Fruit fly (Drosophila melanogaster) whole organism, embryonic: ENCODE data around the gene CG34282.

ENCODE experiments used
- C15 ChIP-seq: fragments of 200-800 bp; sonication (Bioruptor generic); IDR thresholded peaks from 3 replicates; pipeline ENCODE4 v1.3.6; 2022; ENCODE audit warnings: missing biosample characterization, missing genetic modification characterization
- CG10321 ChIP-seq: fragments of 200-800 bp; sonication (Bioruptor generic); IDR thresholded peaks from 2 replicates; pipeline ENCODE4 v1.3.6; 2022; ENCODE audit warnings: missing biosample characterization, missing genetic modification characterization
- CG12155 ChIP-seq: fragments of 200-800 bp; sonication (Bioruptor generic); optimal IDR thresholded peaks from 3 replicates; lab custom pipeline; 2016; ENCODE audit warnings: missing biosample characterization, missing genetic modification characterization
- CG13123 ChIP-seq: fragments of 200-800 bp; sonication (Bioruptor generic); optimal IDR thresholded peaks from 2 replicates; lab custom pipeline; 2016; ENCODE audit warnings: missing biosample characterization, missing genetic modification characterization
- CG13775 ChIP-seq: fragments of 200-800 bp; sonication (Bioruptor generic); optimal IDR thresholded peaks from 3 replicates; lab custom pipeline; 2017; ENCODE audit warnings: missing biosample characterization, mild to moderate bottlenecking, missing genetic modification characterization
- CG13894 ChIP-seq: fragments of 200-800 bp; sonication (Bioruptor generic); optimal IDR thresholded peaks from 3 replicates; lab custom pipeline; 2018; ENCODE audit warnings: missing biosample characterization, mild to moderate bottlenecking, missing genetic modification characterization, moderate library complexity
- CG14014 ChIP-seq: fragments of 200-800 bp; sonication (Bioruptor generic); IDR thresholded peaks from 2 replicates; pipeline ENCODE4 v1.3.6; 2022; ENCODE audit warnings: missing biosample characterization, missing genetic modification characterization
- CG15479 ChIP-seq: fragments of 200-800 bp; sonication (Bioruptor generic); optimal IDR thresholded peaks from 3 replicates; lab custom pipeline; 2019; ENCODE audit warnings: missing biosample characterization, mild to moderate bottlenecking, missing genetic modification characterization, moderate library complexity
- CG1602 ChIP-seq: fragments of 200-800 bp; sonication (Bioruptor generic); optimal IDR thresholded peaks from 3 replicates; lab custom pipeline; 2016; ENCODE audit warnings: missing biosample characterization, missing genetic modification characterization
- CG18599 ChIP-seq: fragments of 200-800 bp; sonication (Bioruptor generic); optimal IDR thresholded peaks from 3 replicates; lab custom pipeline; 2017; ENCODE audit warnings: missing biosample characterization, missing genetic modification characterization, mild to moderate bottlenecking, moderate library complexity, missing genetic modification reagents
- CG3065 ChIP-seq: fragments of 200-800 bp; sonication (Bioruptor generic); optimal IDR thresholded peaks from 2 replicates; lab custom pipeline; 2016; ENCODE audit warnings: missing biosample characterization, missing genetic modification characterization
- CG32767 ChIP-seq: fragments of 200-800 bp; sonication (Bioruptor generic); IDR thresholded peaks from 2 replicates; pipeline ENCODE4 v1.3.6; 2022; ENCODE audit warnings: missing biosample characterization, missing genetic modification characterization
- CG3995 ChIP-seq: fragments of 200-800 bp; sonication (Bioruptor generic); optimal IDR thresholded peaks from 3 replicates; lab custom pipeline; 2016; ENCODE audit warnings: missing biosample characterization, missing genetic modification characterization
- CG4730 ChIP-seq: fragments of 200-800 bp; sonication (Bioruptor generic); IDR thresholded peaks from 2 replicates; pipeline ENCODE4 v1.3.6; 2022; ENCODE audit warnings: missing biosample characterization, missing genetic modification characterization
- CG4854 ChIP-seq: fragments of 200-800 bp; sonication (Bioruptor generic); optimal IDR thresholded peaks from 2 replicates; lab custom pipeline; 2016; ENCODE audit warnings: missing biosample characterization, missing genetic modification characterization, inconsistent platforms
- CG8944 ChIP-seq: fragments of 200-800 bp; sonication (Bioruptor generic); optimal IDR thresholded peaks from 3 replicates; lab custom pipeline; 2016; ENCODE audit warnings: missing biosample characterization, missing genetic modification characterization
- CG9437 ChIP-seq: fragments of 200-800 bp; sonication (Bioruptor generic); optimal IDR thresholded peaks from 2 replicates; lab custom pipeline; 2018; ENCODE audit warnings: missing biosample characterization, mild to moderate bottlenecking, missing genetic modification characterization
- CrebB ChIP-seq: fragments of 200-800 bp; sonication (Bioruptor generic); optimal IDR thresholded peaks from 3 replicates; lab custom pipeline; 2018; ENCODE audit warnings: missing biosample characterization, mild to moderate bottlenecking, missing genetic modification characterization
- D ChIP-seq, 2 experiments: fragments of 200-800 bp in 1 of 2; fragments of >200 bp in 1 of 2; sonication (Bioruptor generic) in 1 of 2; optimal IDR thresholded peaks; 2 replicates in 1 of 2; 3 replicates in 1 of 2; lab custom pipeline; 2017; ENCODE audit warnings: mild to moderate bottlenecking in 1 of 2, missing biosample characterization in 1 of 2, missing genetic modification characterization in 1 of 2, missing genetic modification reagents in 1 of 2
- Doc2 ChIP-seq: fragments of 200-800 bp; sonication (Bioruptor generic); IDR thresholded peaks from 2 replicates; pipeline ENCODE4 v1.3.6; 2022; ENCODE audit warnings: missing biosample characterization, missing genetic modification characterization
- Fer2 ChIP-seq: fragments of 200-800 bp; sonication (Bioruptor generic); optimal IDR thresholded peaks from 2 replicates; lab custom pipeline; 2018; ENCODE audit warnings: missing biosample characterization, mild to moderate bottlenecking, missing genetic modification characterization, moderate library complexity
- GATAe ChIP-seq: fragments of 200-800 bp; sonication (Bioruptor generic); conservative IDR thresholded peaks from 2 replicates; pipeline ENCODE4 v1.3.6; 2022; ENCODE audit warnings: missing biosample characterization, missing genetic modification characterization
- Hey ChIP-seq: fragments of 200-800 bp; sonication (Bioruptor generic); optimal IDR thresholded peaks from 3 replicates; lab custom pipeline; 2018; ENCODE audit warnings: missing biosample characterization, mild to moderate bottlenecking, missing genetic modification characterization
- Poxn ChIP-seq: fragments of 200-800 bp; sonication (Bioruptor generic); IDR thresholded peaks from 2 replicates; pipeline ENCODE4 v1.3.6; 2022; ENCODE audit warnings: missing biosample characterization, missing genetic modification characterization
- Stat92E ChIP-seq, 3 experiments: fragments of >200 bp in 2 of 3; fragments of 200-800 bp in 1 of 3; sonication (Bioruptor generic) in 1 of 3; optimal IDR thresholded peaks; 2 replicates each; lab custom pipeline; 2017 to 2019; ENCODE audit warnings: missing biosample characterization in 3 of 3, missing genetic modification characterization in 3 of 3, mild to moderate bottlenecking in 1 of 3, moderate library complexity in 1 of 3
- Taf1 ChIP-seq: fragments of 200-800 bp; sonication (Bioruptor generic); IDR thresholded peaks from 2 replicates; pipeline ENCODE4 v1.3.6; 2022; ENCODE audit warnings: missing biosample characterization, missing genetic modification characterization
- Xrp1 ChIP-seq: fragments of 200-800 bp; sonication (Bioruptor generic); IDR thresholded peaks from 2 replicates; pipeline ENCODE4 v1.3.6; 2022; ENCODE audit warnings: missing biosample characterization, missing genetic modification characterization
- aop ChIP-seq: fragments of 200-800 bp; sonication (Bioruptor generic); IDR thresholded peaks from 2 replicates; pipeline ENCODE4 v1.3.6; 2022; ENCODE audit warnings: missing biosample characterization, missing genetic modification characterization
- bbx ChIP-seq: fragments of 200-800 bp; sonication (Bioruptor generic); IDR thresholded peaks from 2 replicates; pipeline ENCODE4 v1.3.6; 2022; ENCODE audit warnings: missing biosample characterization, missing genetic modification characterization; ENCODE audit not compliant: partially characterized antibody
- bowl ChIP-seq: fragments of 200-800 bp; sonication (Bioruptor generic); IDR thresholded peaks from 2 replicates; pipeline ENCODE4 v1.3.6; 2022; ENCODE audit warnings: missing biosample characterization, missing genetic modification characterization
- btn ChIP-seq: fragments of 200-800 bp; sonication (Bioruptor generic); optimal IDR thresholded peaks from 2 replicates; lab custom pipeline; 2016; ENCODE audit warnings: missing biosample characterization, missing genetic modification characterization
- croc ChIP-seq: fragments of 200-800 bp; sonication (Bioruptor generic); conservative IDR thresholded peaks from 3 replicates; pipeline ENCODE4 v1.3.6; 2022; ENCODE audit warnings: missing biosample characterization, missing genetic modification characterization
- dysf ChIP-seq: fragments of 200-800 bp; sonication (Bioruptor generic); IDR thresholded peaks from 3 replicates; pipeline ENCODE4 v1.3.6; 2022; ENCODE audit warnings: missing biosample characterization, missing genetic modification characterization
- her ChIP-seq: fragments of 200-800 bp; sonication (Bioruptor generic); optimal IDR thresholded peaks from 2 replicates; lab custom pipeline; 2016; ENCODE audit warnings: missing biosample characterization, missing genetic modification characterization
- jing ChIP-seq: fragments of 200-800 bp; sonication (Bioruptor generic); optimal IDR thresholded peaks from 2 replicates; lab custom pipeline; 2018; ENCODE audit warnings: missing biosample characterization, mild to moderate bottlenecking, missing genetic modification characterization
- pfk ChIP-seq: fragments of 200-800 bp; sonication (Bioruptor generic); optimal IDR thresholded peaks from 2 replicates; lab custom pipeline; 2018; ENCODE audit warnings: missing biosample characterization, mild to moderate bottlenecking, missing genetic modification characterization, moderate library complexity
- pum ChIP-seq: fragments of 200-800 bp; sonication (Bioruptor generic); optimal IDR thresholded peaks from 2 replicates; lab custom pipeline; 2016; ENCODE audit warnings: missing biosample characterization, missing genetic modification characterization
- ranshi ChIP-seq: fragments of 200-800 bp; sonication (Bioruptor generic); IDR thresholded peaks from 2 replicates; pipeline ENCODE4 v1.3.6; 2022; ENCODE audit warnings: missing biosample characterization, missing genetic modification characterization
- sc ChIP-seq, 3 experiments: fragments of >200 bp in 2 of 3; fragments of 200-800 bp in 1 of 3; sonication (Bioruptor generic) in 1 of 3; optimal IDR thresholded peaks; 2 replicates in 2 of 3; 3 replicates in 1 of 3; lab custom pipeline; 2017; ENCODE audit warnings: mild to moderate bottlenecking in 1 of 3, missing biosample characterization in 1 of 3, missing genetic modification characterization in 1 of 3, missing genetic modification reagents in 1 of 3
- sens ChIP-seq: fragments of 200-800 bp; sonication (Bioruptor generic); peaks from one replicate; lab custom pipeline; 2016; ENCODE audit warnings: missing biosample characterization, missing genetic modification characterization
- sens-2 ChIP-seq: fragments of 200-800 bp; sonication (Bioruptor generic); IDR thresholded peaks from 2 replicates; pipeline ENCODE4 v1.3.6; 2022; ENCODE audit warnings: missing biosample characterization, missing genetic modification characterization
- sisA ChIP-seq: fragments of 200-800 bp; sonication (Bioruptor generic); IDR thresholded peaks from 2 replicates; pipeline ENCODE4 v1.3.6; 2022; ENCODE audit warnings: missing biosample characterization, missing genetic modification characterization
- slbo ChIP-seq: fragments of 200-800 bp; sonication (Bioruptor generic); IDR thresholded peaks from 2 replicates; pipeline ENCODE4 v1.3.6; 2022; ENCODE audit warnings: missing biosample characterization, missing genetic modification characterization
- sob ChIP-seq: fragments of 200-800 bp; sonication (Bioruptor generic); IDR thresholded peaks from 2 replicates; pipeline ENCODE4 v1.3.6; 2022; ENCODE audit warnings: missing biosample characterization, missing genetic modification characterization
- stwl ChIP-seq: fragments of 200-800 bp; sonication (Bioruptor generic); optimal IDR thresholded peaks from 3 replicates; lab custom pipeline; 2018; ENCODE audit warnings: missing biosample characterization, mild to moderate bottlenecking, missing genetic modification characterization, moderate library complexity
- sug ChIP-seq: fragments of 200-800 bp; optimal IDR thresholded peaks from 2 replicates; lab custom pipeline; 2019; ENCODE audit warnings: missing biosample characterization, mild to moderate bottlenecking, missing genetic modification characterization, moderate library complexity
- tap ChIP-seq: fragments of 200-800 bp; optimal IDR thresholded peaks from 3 replicates; lab custom pipeline; 2019; ENCODE audit warnings: missing biosample characterization, mild to moderate bottlenecking, missing genetic modification characterization, moderate library complexity
- ttk ChIP-seq: fragments of 200-800 bp; sonication (Bioruptor generic); IDR thresholded peaks from 2 replicates; pipeline ENCODE4 v2.1.2; 2022; ENCODE audit warnings: missing biosample characterization, missing genetic modification characterization
- unc-4 ChIP-seq: fragments of 200-800 bp; sonication (Bioruptor generic); IDR thresholded peaks from 2 replicates; pipeline ENCODE4 v1.3.6; 2022; ENCODE audit warnings: missing biosample characterization, missing genetic modification characterization; ENCODE audit not compliant: partially characterized antibody
- usp ChIP-seq: fragments of >200 bp; optimal IDR thresholded peaks from 2 replicates; lab custom pipeline; 2017; ENCODE audit warnings: missing biosample characterization, missing genetic modification characterization

CG34282 gene

DNA sequence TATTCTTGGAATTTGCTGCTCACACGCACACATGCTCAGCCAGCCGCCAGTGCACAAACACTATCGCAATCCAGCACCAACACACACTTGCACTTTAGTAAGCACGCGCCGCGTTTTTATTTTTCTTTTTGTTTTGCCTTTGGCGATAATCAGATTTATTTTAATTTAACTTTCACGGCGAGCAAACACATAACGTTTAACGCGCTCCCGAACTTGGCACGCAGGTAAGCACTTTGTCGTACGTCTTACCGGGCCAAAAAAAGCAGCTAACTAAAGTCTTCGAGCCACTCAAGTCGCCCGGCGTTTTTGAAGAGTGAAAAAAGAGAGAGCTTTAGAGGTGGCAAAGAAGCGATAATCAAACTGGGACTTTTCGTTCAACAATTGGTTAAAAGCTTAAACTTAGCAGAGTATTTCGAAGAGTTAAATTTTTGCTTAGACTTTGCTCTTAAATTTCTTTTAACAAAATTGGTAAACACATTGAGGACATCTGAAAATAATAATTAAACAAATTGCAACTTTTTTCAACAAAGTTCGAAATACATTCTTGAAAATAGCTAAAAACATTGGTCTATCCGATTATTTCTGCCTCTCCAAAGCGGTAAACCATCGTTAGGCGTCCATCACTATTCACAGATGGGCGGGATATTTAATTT is 48.3 kb downstream of the CG34282 start, which contains the start of gene Mekk1 (continued):
- peak; percentile 57 for TF ChIP-seq CG18599 (GFP tag; lab: Kevin White, UChicago)
- TF ChIP-seq sc (optimal IDR thresholded peaks at IDR 0.05; lab: Kevin White, UChicago): no peak
- TF ChIP-seq sc (GFP tag; optimal IDR thresholded peaks at IDR 0.05; lab: Kevin White, UChicago): no peak
- peak; percentile 49 for TF ChIP-seq CG8944
- TF ChIP-seq ttk: no peak
- TF ChIP-seq D (optimal IDR thresholded peaks at IDR 0.05; lab: Kevin White, UChicago): no peak
- no peak for TF ChIP-seq D (GFP tag; optimal IDR thresholded peaks at IDR 0.05; lab: Kevin White, UChicago)
- no peak for TF ChIP-seq sisA (GFP tag; lab: Robert Waterston, UW)
- TF ChIP-seq ranshi: no peak
- peak; percentile 69 for TF ChIP-seq CG13894 (tag; lab: Kevin White, UChicago)
- TF ChIP-seq CG14014 (GFP tag; lab: Robert Waterston, UW): no peak
- TF ChIP-seq CG4730 (GFP tag; lab: Robert Waterston, UW): no peak
- TF ChIP-seq Xrp1 (GFP tag; lab: Robert Waterston, UW): peak; percentile 24; the same call in 1 of the 2 replicates
- TF ChIP-seq CG3995: peak; percentile 82
- TF ChIP-seq Doc2 (GFP tag; lab: Robert Waterston, UW): no peak
- peak; percentile 18 for TF ChIP-seq CG9437 (GFP tag; lab: Kevin White, UChicago)
- TF ChIP-seq CG15479 (GFP tag; lab: Kevin White, UChicago): no peak
- TF ChIP-seq pfk (GFP tag; lab: Kevin White, UChicago): no peak
- no peak for TF ChIP-seq aop (GFP tag; lab: Robert Waterston, UW)
- no peak for TF ChIP-seq CG3065 (GFP tag; lab: Kevin White, UChicago)
- no peak for TF ChIP-seq CG4854 (GFP tag; lab: Kevin White, UChicago)
- no peak for TF ChIP-seq stwl (tag; lab: Kevin White, UChicago)
- TF ChIP-seq jing (GFP tag; lab: Kevin White, UChicago): no peak
- no peak for TF ChIP-seq sob (GFP tag; lab: Robert Waterston, UW)
- no peak for TF ChIP-seq CrebB (tag; lab: Kevin White, UChicago)
- peak; percentile 20 for TF ChIP-seq pum
- no peak for TF ChIP-seq Hey (tag; lab: Kevin White, UChicago)
- TF ChIP-seq sug (tag; lab: Kevin White, UChicago): peak; percentile 83
- TF ChIP-seq C15 (GFP tag; lab: Robert Waterston, UW): no peak
- no peak for TF ChIP-seq Taf1 (GFP tag; lab: Robert Waterston, UW)
- no peak for TF ChIP-seq CG13123 (GFP tag; lab: Kevin White, UChicago)
- no peak for TF ChIP-seq bowl (GFP tag; lab: Robert Waterston, UW)
- TF ChIP-seq Fer2 (tag; lab: Kevin White, UChicago): peak; percentile 16
- peak; percentile 20 for TF ChIP-seq CG13775 (GFP tag; lab: Kevin White, UChicago)
- no peak for TF ChIP-seq GATAe
- peak; percentile 60; the same call in 1 of the 2 replicates for TF ChIP-seq slbo (GFP tag; lab: Robert Waterston, UW)
- TF ChIP-seq Poxn: no peak
- TF ChIP-seq CG10321 (GFP tag; lab: Robert Waterston, UW): no peak
- TF ChIP-seq btn: no peak
- TF ChIP-seq CG32767 (GFP tag; lab: Robert Waterston, UW): no peak
- peak; percentile 34; the same call in 1 of the 2 replicates for TF ChIP-seq bbx (GFP tag; lab: Robert Waterston, UW)
- TF ChIP-seq CG1602 (GFP tag; lab: Kevin White, UChicago): no peak
- TF ChIP-seq sens (GFP tag; lab: Kevin White, UChicago): peak; percentile 86
- peak; percentile 17 for TF ChIP-seq her
- peak; percentile 38; the same call in 1 of the 3 replicates for TF ChIP-seq dysf (GFP tag; lab: Robert Waterston, UW)
- TF ChIP-seq sens-2 (GFP tag; lab: Robert Waterston, UW): no peak
- TF ChIP-seq tap: no peak
- no peak for TF ChIP-seq usp (GFP tag; lab: Kevin White, UChicago)
- TF ChIP-seq CG12155: peak; percentile 59
- peak in 1 of 3 experiments; percentile 52 for TF ChIP-seq Stat92E (GFP tag; optimal IDR thresholded peaks at IDR 0.05; lab: Kevin White, UChicago)
- no peak for TF ChIP-seq croc
- TF ChIP-seq unc-4 (GFP tag; lab: Robert Waterston, UW): peak; percentile 74
